Fruit fly (Drosophila melanogaster): ENCODE data around the gene mRpL22.

DNA sequence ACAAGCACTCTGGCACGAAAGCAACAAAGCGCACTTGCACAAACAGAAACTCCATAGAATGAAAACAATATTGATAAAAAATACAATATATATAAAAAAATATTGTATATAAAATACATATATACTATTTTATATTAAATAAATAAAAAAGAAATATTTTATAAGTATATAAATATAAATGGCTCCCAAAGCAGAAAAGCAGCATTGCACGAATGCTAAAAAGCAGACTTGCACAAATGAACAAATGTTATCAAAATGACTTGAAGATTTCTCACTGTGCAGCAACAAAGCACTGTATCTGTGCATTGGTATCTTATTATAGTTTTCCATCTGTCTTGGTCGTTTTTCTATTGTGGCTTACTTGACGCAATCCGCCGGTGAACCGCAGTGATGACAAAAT lies 15.0 kb upstream of the mRpL22 start:
- TF ChIP-seq kay (GFP tag; ENCODE audit: borderline replicate concordance) (no peak), CG33017 (tag; optimal IDR thresholded peaks at IDR 0.05) (no peak), CG7101 (tag; optimal IDR thresholded peaks at IDR 0.05) (no peak), cnc (optimal IDR thresholded peaks at IDR 0.05) (no peak), CG1620 (GFP tag; optimal IDR thresholded peaks at IDR 0.05) (no peak), cic (GFP tag; optimal IDR thresholded peaks at IDR 0.05) (no peak), Mnt (GFP tag; optimal IDR thresholded peaks at IDR 0.05) (no peak), bab1 (GFP tag; optimal IDR thresholded peaks at IDR 0.05) (no peak), CG5204 (GFP tag; optimal IDR thresholded peaks at IDR 0.05) (no peak), tj (GFP tag; optimal IDR thresholded peaks at IDR 0.05) (no peak), Crg-1 (GFP tag; optimal IDR thresholded peaks at IDR 0.05) (no peak)
